Worm (Caenorhabditis elegans) whole organism, late embryonic: ENCODE data around the gene tag-115.

Experiments
- C38D4.7 ChIP-seq: fragments of 200-800 bp; sonication (Bioruptor generic); optimal IDR thresholded peaks from 2 replicates; lab custom pipeline; 2018; ENCODE audit warnings: mild to moderate bottlenecking, missing genetic modification characterization, moderate library complexity, missing compliant biosample characterization
- F13H6.1 ChIP-seq: sonication (generic microtip); optimal IDR thresholded peaks from 2 replicates; lab custom pipeline; 2016; ENCODE audit warnings: missing genetic modification characterization, missing compliant biosample characterization
- K02D7.2 ChIP-seq: sonication (generic microtip); optimal IDR thresholded peaks from 2 replicates; lab custom pipeline; 2017; ENCODE audit warnings: mild to moderate bottlenecking, missing genetic modification characterization, missing compliant biosample characterization
- ahr-1 ChIP-seq: sonication (generic microtip); optimal IDR thresholded peaks from 2 replicates; lab custom pipeline; 2016; ENCODE audit warnings: missing genetic modification characterization, missing compliant biosample characterization
- ama-1 ChIP-seq: fragments of 150-350 bp; optimal IDR thresholded peaks from 2 replicates; lab custom pipeline; 2014
- ceh-18 ChIP-seq: sonication (generic microtip); optimal IDR thresholded peaks from 2 replicates; lab custom pipeline; 2016; ENCODE audit warnings: missing genetic modification characterization, missing compliant biosample characterization
- ceh-19 ChIP-seq: fragments of 200-800 bp; sonication (Bioruptor generic); optimal IDR thresholded peaks from 2 replicates; lab custom pipeline; 2018; ENCODE audit warnings: mild to moderate bottlenecking, missing genetic modification characterization, missing compliant biosample characterization
- ceh-2 ChIP-seq: sonication (generic microtip); optimal IDR thresholded peaks from 2 replicates; lab custom pipeline; 2016; ENCODE audit warnings: missing genotype, missing genetic modification characterization, missing compliant biosample characterization
- ceh-24 ChIP-seq: sonication (generic microtip); optimal IDR thresholded peaks from 2 replicates; lab custom pipeline; 2016; ENCODE audit warnings: mild to moderate bottlenecking, missing genetic modification characterization, missing compliant biosample characterization
- ceh-30 ChIP-seq: fragments of 150-350 bp; optimal IDR thresholded peaks from 2 replicates; lab custom pipeline; 2014; ENCODE audit warnings: missing biosample characterization, missing genetic modification characterization
- ceh-31 ChIP-seq: sonication (generic microtip); optimal IDR thresholded peaks from 2 replicates; lab custom pipeline; 2016; ENCODE audit warnings: missing genetic modification characterization, missing compliant biosample characterization
- ceh-6 ChIP-seq: fragments of 200-800 bp; sonication (Bioruptor generic); optimal IDR thresholded peaks from 2 replicates; lab custom pipeline; 2018; ENCODE audit warnings: mild to moderate bottlenecking, missing genetic modification characterization, missing compliant biosample characterization
- ceh-9 ChIP-seq: sonication (generic microtip); optimal IDR thresholded peaks from 2 replicates; lab custom pipeline; 2016; ENCODE audit warnings: mild to moderate bottlenecking, missing genetic modification characterization, inconsistent platforms, missing compliant biosample characterization
- che-1 ChIP-seq: sonication (generic microtip); optimal IDR thresholded peaks from 2 replicates; lab custom pipeline; 2016; ENCODE audit warnings: mild to moderate bottlenecking, missing genetic modification characterization, missing compliant biosample characterization
- dmd-4 ChIP-seq: sonication (generic microtip); optimal IDR thresholded peaks from 2 replicates; lab custom pipeline; 2016; ENCODE audit warnings: borderline replicate concordance, missing genetic modification characterization, missing compliant biosample characterization
- dve-1 ChIP-seq: sonication (generic microtip); optimal IDR thresholded peaks from 2 replicates; lab custom pipeline; 2017; ENCODE audit warnings: antibody characterized with exemption, mild to moderate bottlenecking, missing genetic modification characterization, missing compliant biosample characterization
- elt-4 ChIP-seq: sonication (generic microtip); optimal IDR thresholded peaks from 2 replicates; lab custom pipeline; 2016; ENCODE audit warnings: missing genetic modification characterization, missing compliant biosample characterization
- ets-4 ChIP-seq: sonication (generic microtip); optimal IDR thresholded peaks from 2 replicates; lab custom pipeline; 2016; ENCODE audit warnings: missing genetic modification characterization, missing compliant biosample characterization
- fax-1 ChIP-seq: sonication (generic microtip); optimal IDR thresholded peaks from 2 replicates; lab custom pipeline; 2016; ENCODE audit warnings: missing genotype, missing genetic modification characterization, missing compliant biosample characterization
- fkh-10 ChIP-seq: fragments of 150-350 bp; optimal IDR thresholded peaks from 2 replicates; lab custom pipeline; 2014; ENCODE audit warnings: missing biosample characterization, missing genetic modification reagents, missing genetic modification characterization
- fkh-6 ChIP-seq: sonication (generic microtip); optimal IDR thresholded peaks from 2 replicates; lab custom pipeline; 2016; ENCODE audit warnings: missing genetic modification characterization, missing compliant biosample characterization
- hlh-13 ChIP-seq: fragments of 200-800 bp; sonication (Bioruptor generic); optimal IDR thresholded peaks from 2 replicates; lab custom pipeline; 2018; ENCODE audit warnings: mild to moderate bottlenecking, missing genetic modification characterization, missing compliant biosample characterization
- hlh-30 ChIP-seq: sonication (generic microtip); optimal IDR thresholded peaks from 2 replicates; lab custom pipeline; 2017; ENCODE audit warnings: antibody characterized with exemption, missing genetic modification characterization, missing compliant biosample characterization; ENCODE audit not compliant: insufficient read depth
- hlh-8 ChIP-seq: sonication (generic microtip); optimal IDR thresholded peaks from 2 replicates; lab custom pipeline; 2016; ENCODE audit warnings: missing genotype, missing genetic modification characterization, missing compliant biosample characterization
- lim-6 ChIP-seq: sonication (generic microtip); optimal IDR thresholded peaks from 2 replicates; lab custom pipeline; 2016; ENCODE audit warnings: missing genetic modification characterization, missing compliant biosample characterization
- lin-11 ChIP-seq: fragments of 200-800 bp; sonication (Bioruptor generic); optimal IDR thresholded peaks from 2 replicates; lab custom pipeline; 2018; ENCODE audit warnings: mild to moderate bottlenecking, missing genetic modification characterization, missing compliant biosample characterization
- madf-2 ChIP-seq: sonication (generic microtip); optimal IDR thresholded peaks from 2 replicates; lab custom pipeline; 2017; ENCODE audit warnings: missing genetic modification characterization, missing compliant biosample characterization
- mec-3 ChIP-seq: sonication (generic microtip); optimal IDR thresholded peaks from 2 replicates; lab custom pipeline; 2016; ENCODE audit warnings: borderline replicate concordance, missing genetic modification characterization, missing compliant biosample characterization
- nfya-1 ChIP-seq: sonication (generic microtip); optimal IDR thresholded peaks from 2 replicates; lab custom pipeline; 2017; ENCODE audit warnings: missing genetic modification characterization, mild to moderate bottlenecking, missing compliant biosample characterization, antibody characterized with exemption, moderate library complexity
- nhr-232 ChIP-seq: sonication (generic microtip); optimal IDR thresholded peaks from 2 replicates; lab custom pipeline; 2016; ENCODE audit warnings: missing genetic modification characterization, missing compliant biosample characterization
- odd-2 ChIP-seq: sonication (generic microtip); optimal IDR thresholded peaks from 2 replicates; lab custom pipeline; 2017; ENCODE audit warnings: antibody characterized with exemption, mild to moderate bottlenecking, missing genetic modification characterization, missing compliant biosample characterization
- pag-3 ChIP-seq: sonication (generic microtip); optimal IDR thresholded peaks from 2 replicates; lab custom pipeline; 2016; ENCODE audit warnings: missing compliant biosample characterization, missing genetic modification characterization, borderline replicate concordance
- pha-2 ChIP-seq: sonication (generic microtip); optimal IDR thresholded peaks from 2 replicates; lab custom pipeline; 2017; ENCODE audit warnings: mild to moderate bottlenecking, missing genetic modification characterization, missing compliant biosample characterization
- rnt-1 ChIP-seq: sonication (generic microtip); optimal IDR thresholded peaks from 2 replicates; lab custom pipeline; 2016; ENCODE audit warnings: missing genetic modification characterization, missing compliant biosample characterization
- sdc-2 ChIP-seq: sonication (generic microtip); optimal IDR thresholded peaks from 2 replicates; lab custom pipeline; 2016; ENCODE audit warnings: missing genotype, missing genetic modification characterization, missing compliant biosample characterization
- sox-4 ChIP-seq: sonication (generic microtip); optimal IDR thresholded peaks from 2 replicates; lab custom pipeline; 2017; ENCODE audit warnings: mild to moderate bottlenecking, missing genetic modification characterization, inconsistent platforms, missing compliant biosample characterization
- syd-9 ChIP-seq: sonication (generic microtip); optimal IDR thresholded peaks from 2 replicates; lab custom pipeline; 2016; ENCODE audit warnings: mild to moderate bottlenecking, missing genetic modification characterization, moderate library complexity, missing compliant biosample characterization
- tbx-2 ChIP-seq: sonication (generic microtip); optimal IDR thresholded peaks from 2 replicates; lab custom pipeline; 2016; ENCODE audit warnings: missing genetic modification characterization, missing compliant biosample characterization
- tbx-7 ChIP-seq: sonication (generic microtip); optimal IDR thresholded peaks from 2 replicates; lab custom pipeline; 2016; ENCODE audit warnings: missing genotype, missing genetic modification characterization, missing compliant biosample characterization
- unc-42 ChIP-seq: sonication (generic microtip); optimal IDR thresholded peaks from 2 replicates; lab custom pipeline; 2016; ENCODE audit warnings: missing genotype, missing genetic modification characterization, missing compliant biosample characterization
- zip-5 ChIP-seq: sonication (generic microtip); optimal IDR thresholded peaks from 2 replicates; lab custom pipeline; 2016; ENCODE audit warnings: missing genetic modification characterization, missing compliant biosample characterization

Gene tag-115

DNA sequence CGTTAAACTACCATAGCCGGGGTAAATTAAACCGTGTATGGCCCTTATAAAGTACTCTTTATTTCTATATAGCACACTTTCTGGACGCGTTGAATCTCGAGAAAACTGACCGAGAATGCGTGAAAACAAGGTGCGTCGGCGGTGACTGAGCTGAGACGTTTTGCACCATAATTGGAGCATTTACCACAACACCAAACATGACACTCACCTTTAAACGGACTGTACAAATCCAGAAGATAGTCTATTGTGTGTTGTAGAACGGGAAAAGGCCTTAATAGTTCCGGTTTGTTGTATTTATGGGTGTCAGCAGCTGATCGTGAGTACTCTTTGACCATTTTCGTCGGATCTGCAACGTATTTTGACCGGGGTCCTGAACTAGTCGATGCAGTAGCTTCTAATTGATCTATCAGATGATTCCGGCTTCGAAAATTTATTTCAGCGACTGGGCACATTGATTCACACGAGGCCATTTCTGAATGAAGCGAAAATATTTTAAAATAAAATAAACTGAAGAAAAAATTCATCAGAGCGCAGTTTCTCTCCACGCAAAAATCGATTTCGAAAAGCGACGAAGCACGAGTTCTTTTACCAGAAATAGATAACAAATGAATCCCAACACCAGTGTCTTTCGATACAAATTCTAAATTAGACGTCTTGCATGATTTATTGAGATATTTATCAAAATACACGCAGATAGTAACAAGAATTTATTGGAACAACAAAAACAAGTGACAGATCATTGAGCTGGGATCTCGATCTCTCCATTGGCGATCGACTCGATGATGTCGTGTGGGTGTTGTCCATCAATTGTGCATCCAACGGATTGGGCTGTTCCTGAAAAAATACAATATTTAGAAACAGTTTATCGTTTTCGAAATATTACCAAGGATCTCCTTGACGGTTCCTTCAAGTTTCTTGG lies at the start of gene tag-115:
TSS of gene tag-115 (minus strand) at position 472 of the 919 bp plus-strand sequence.
- TF ChIP-seq elt-4 (tag; lab: Kevin White, UChicago) = no peak

DNA sequence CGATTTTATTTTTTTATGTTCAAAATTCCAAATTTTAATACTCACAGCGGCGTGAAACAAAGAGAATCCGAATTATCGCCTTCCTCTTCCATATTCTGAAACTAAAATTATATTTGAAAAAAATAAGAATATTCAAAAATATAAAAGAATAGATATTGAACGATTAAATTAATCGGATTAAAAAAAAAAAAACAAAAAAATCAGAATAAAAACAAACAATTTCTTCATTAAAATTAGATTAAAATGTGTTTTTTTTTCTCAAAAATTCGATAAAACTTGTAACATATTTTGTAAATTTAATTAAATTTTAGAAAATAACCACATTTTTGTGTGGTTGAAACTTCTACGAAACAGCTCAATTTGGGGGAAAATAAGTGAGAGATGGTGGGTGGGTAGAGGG lies 43.6 kb upstream of the tag-115 start, which contains the start of gene cpsf-3:
TSS of gene cpsf-3 (minus strand) at position 101 of the 400 bp plus-strand sequence.
- TF ChIP-seq lin-11 = no peak
- no peak for TF ChIP-seq hlh-30 (tag; lab: Kevin White, UChicago)
- TF ChIP-seq fkh-10 (GFP tag; lab: Kevin White, UChicago) = no peak
- no peak for TF ChIP-seq ama-1 (lab: Kevin White, UChicago)
- TF ChIP-seq dve-1 = no peak

DNA sequence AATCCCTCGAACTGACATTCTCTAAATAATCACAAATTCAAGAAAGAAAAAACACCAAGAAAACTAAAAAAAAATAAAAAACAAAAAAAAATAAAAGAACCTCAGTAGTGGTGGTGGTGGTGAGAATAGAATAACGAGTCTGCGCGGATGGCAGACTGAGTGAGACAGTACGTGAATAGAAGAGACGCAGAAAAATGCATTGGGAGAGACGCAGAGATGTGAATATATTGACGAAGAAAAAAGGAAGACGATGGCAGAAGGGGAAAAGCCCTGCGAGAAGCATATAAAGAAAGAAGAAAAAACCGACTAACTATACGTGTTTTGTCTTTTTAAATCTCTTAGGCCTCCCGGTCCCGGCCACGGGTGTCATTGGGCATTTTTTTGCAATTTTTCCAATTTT lies 33.3 kb upstream of the tag-115 start, which contains the start of gene unc-26:
TSS of gene unc-26 (minus strand) at position 23 of the 400 bp plus-strand sequence.
- peak; percentile 36 for TF ChIP-seq unc-42 (tag; lab: Kevin White, UChicago)
- TF ChIP-seq ets-4 (tag; lab: Kevin White, UChicago) = no peak
- TF ChIP-seq che-1 (tag; lab: Kevin White, UChicago) = no peak
- no peak for TF ChIP-seq ceh-2 (tag; lab: Kevin White, UChicago)
- TF ChIP-seq hlh-8 (tag; lab: Kevin White, UChicago) = no peak
- no peak for TF ChIP-seq syd-9 (tag; lab: Kevin White, UChicago)
- no peak for TF ChIP-seq rnt-1 (tag; lab: Kevin White, UChicago)
- TF ChIP-seq ceh-31 = peak; percentile 22
- no peak for TF ChIP-seq odd-2
- TF ChIP-seq madf-2 = no peak
- TF ChIP-seq ceh-24 (tag; lab: Kevin White, UChicago) = no peak
- TF ChIP-seq fax-1 = peak; percentile 44
- TF ChIP-seq C38D4.7 (GFP tag; lab: Kevin White, UChicago) = no peak
- no peak for TF ChIP-seq zip-5
- no peak for TF ChIP-seq sdc-2 (tag; lab: Kevin White, UChicago)
- TF ChIP-seq ceh-18 = peak; percentile 12
- peak; percentile 17 for TF ChIP-seq nfya-1
- TF ChIP-seq elt-4 (tag; lab: Kevin White, UChicago) = no peak
- TF ChIP-seq ceh-19 (GFP tag; lab: Kevin White, UChicago) = no peak
- TF ChIP-seq sox-4 (tag; lab: Kevin White, UChicago) = no peak
- TF ChIP-seq pag-3 (tag; lab: Kevin White, UChicago) = no peak
- no peak for TF ChIP-seq mec-3 (tag; lab: Kevin White, UChicago)
- no peak for TF ChIP-seq K02D7.2
- no peak for TF ChIP-seq hlh-13 (GFP tag; lab: Kevin White, UChicago)
- no peak for TF ChIP-seq hlh-30 (tag; lab: Kevin White, UChicago)
- no peak for TF ChIP-seq F13H6.1 (tag; lab: Kevin White, UChicago)
- TF ChIP-seq ceh-30 = no peak

DNA sequence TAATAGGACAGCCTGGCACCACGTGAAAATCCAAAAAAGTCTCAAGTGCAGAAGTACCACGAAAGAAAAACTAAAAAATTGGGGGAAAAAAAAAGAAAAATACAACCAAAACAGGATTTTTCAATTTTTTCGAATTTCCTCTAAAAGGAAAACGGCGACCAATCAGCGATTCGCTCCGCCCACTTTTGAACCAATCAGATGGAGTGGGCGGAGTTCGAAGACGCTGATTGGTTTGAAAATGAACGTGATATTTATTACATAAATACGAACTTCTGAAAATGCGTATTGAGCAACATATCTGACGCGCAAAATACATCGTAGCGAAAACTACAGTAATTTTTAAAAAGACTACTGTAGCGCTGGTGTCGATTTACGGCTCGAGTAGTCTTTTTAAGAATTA lies 29.2 kb upstream of the tag-115 start:
- TF ChIP-seq nfya-1 (peak; percentile 84), sox-4 (tag; lab: Kevin White, UChicago) (no peak)

DNA sequence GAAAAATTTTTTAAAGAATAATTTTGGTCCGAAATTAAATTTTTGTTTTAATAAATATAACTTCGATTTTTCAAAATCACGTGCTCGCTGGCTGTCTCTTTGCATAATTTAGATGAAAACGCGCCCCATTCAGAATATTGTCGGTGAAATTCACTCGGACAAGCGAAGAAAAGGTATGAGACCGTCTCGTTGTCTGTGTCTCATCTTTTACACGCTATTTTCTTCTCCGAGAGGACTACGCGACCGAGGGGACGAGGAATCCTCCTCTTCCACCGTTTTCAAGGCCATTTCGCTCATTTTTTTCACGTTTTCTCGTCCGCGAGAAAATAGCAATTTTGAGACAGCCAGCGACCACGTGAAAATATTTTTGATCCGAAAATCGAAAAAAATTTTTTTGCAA lies 23.6 kb upstream of the tag-115 start:
- peak; percentile 29 for TF ChIP-seq ceh-2 (tag; lab: Kevin White, UChicago)

DNA sequence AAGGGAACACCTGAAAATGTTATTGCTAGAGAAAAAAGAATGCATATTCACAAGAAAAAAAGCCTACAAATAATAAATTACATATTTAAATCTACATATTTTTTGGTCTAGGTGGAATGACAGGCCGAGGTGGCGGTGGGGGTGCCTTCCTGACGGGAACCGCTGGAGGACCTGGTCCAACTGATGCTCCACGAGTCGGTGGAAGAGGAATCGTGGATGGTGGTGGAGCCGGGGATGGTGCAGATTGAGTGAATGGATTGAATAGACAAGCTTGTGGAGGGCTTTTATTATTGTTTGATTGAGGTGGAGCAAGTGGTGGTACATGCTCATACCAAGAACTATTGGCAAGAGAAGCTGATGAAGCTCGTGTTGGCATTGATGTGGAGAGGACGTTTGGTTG lies 22.6 kb upstream of the tag-115 start:
- no peak for TF ChIP-seq C38D4.7 (GFP tag; lab: Kevin White, UChicago)
- TF ChIP-seq ceh-6 (GFP tag; lab: Kevin White, UChicago) = no peak
- TF ChIP-seq K02D7.2 = no peak
- TF ChIP-seq syd-9 (tag; lab: Kevin White, UChicago) = no peak
- no peak for TF ChIP-seq fkh-6
- no peak for TF ChIP-seq sdc-2 (tag; lab: Kevin White, UChicago)
- TF ChIP-seq ceh-9 = no peak
- TF ChIP-seq lim-6 (tag; lab: Kevin White, UChicago) = no peak
- no peak for TF ChIP-seq ahr-1 (tag; lab: Kevin White, UChicago)
- TF ChIP-seq pha-2 (tag; lab: Kevin White, UChicago) = no peak
- TF ChIP-seq tbx-7 (tag; lab: Kevin White, UChicago) = no peak
- no peak for TF ChIP-seq nhr-232 (tag; lab: Kevin White, UChicago)
- no peak for TF ChIP-seq sox-4 (tag; lab: Kevin White, UChicago)
- TF ChIP-seq hlh-8 (tag; lab: Kevin White, UChicago) = no peak
- TF ChIP-seq pag-3 (tag; lab: Kevin White, UChicago) = no peak
- TF ChIP-seq dve-1 = no peak
- TF ChIP-seq tbx-2 (tag; lab: Kevin White, UChicago) = no peak
- TF ChIP-seq dmd-4 (tag; lab: Kevin White, UChicago) = no peak
